Fruit fly (Drosophila melanogaster): ENCODE measurements around the gene CG9795.

DNA sequence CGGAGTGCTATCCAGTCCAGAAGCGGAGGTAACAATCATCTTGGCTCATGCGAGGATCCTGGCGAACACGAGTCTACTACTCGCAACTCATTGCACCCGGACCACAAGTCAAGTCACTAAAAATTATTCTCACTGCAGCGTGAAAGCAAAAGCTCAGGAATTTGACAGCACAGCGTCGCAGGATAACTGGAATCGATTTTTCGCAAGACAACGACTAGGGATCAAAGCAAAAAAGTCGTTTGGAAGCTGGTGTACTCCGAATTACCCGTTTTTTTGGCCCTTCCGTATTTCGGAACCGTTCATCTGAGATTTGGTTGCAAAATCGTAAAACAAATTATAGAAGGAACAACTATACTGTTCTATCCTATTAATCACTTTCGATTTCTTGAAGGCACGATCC lies 894 bp upstream of the CG9795 start:
- TF ChIP-seq Gug (GFP tag; IDR thresholded peaks at IDR 0.05) (no peak), lz (GFP tag; optimal IDR thresholded peaks at IDR 0.05) (no peak), Sox15 (GFP tag; optimal IDR thresholded peaks at IDR 0.05) (no peak)
